Worm (Caenorhabditis elegans) whole organism, L4/young adult: Measurements from ENCODE around the gene K06B9.6.

Experiments
- W03F9.2 ChIP-seq: fragments of 150-350 bp; optimal IDR thresholded peaks from 2 replicates; lab custom pipeline; 2014; ENCODE audit warnings: missing biosample characterization, missing genetic modification characterization
- dao-5 ChIP-seq: sonication (generic microtip); optimal IDR thresholded peaks from 2 replicates; lab custom pipeline; 2016; ENCODE audit warnings: missing genotype, missing genetic modification characterization, moderate library complexity, missing compliant biosample characterization
- him-1 ChIP-seq: sonication (generic microtip); optimal IDR thresholded peaks from 2 replicates; lab custom pipeline; 2016; ENCODE audit warnings: missing genotype, missing genetic modification reagents, missing genetic modification characterization, missing compliant biosample characterization

K06B9.6 gene

DNA sequence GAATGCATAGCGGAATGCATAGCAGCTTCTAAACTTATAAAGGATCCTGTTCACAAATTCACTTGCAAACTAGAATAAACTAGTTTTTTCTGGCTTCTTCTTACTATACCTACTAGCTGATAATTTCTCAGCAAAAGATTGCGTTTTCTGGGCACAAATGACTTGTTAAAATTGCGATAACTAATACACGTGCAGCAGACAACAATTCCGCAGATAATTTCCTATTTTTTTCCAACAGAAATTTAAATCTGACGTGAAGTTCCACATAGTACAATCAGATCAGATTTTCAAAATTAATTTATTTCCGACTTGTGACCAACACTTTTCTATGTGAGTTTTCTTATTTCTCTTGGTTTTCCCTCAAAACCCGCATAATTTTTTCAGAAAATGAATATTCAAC is 32.2 kb downstream of the K06B9.6 start, which contains the start of gene scrm-8:
TSS of gene scrm-8 (plus strand) at position 301 of the 400 bp plus-strand sequence.
- no peak for TF ChIP-seq dao-5
- no peak for TF ChIP-seq W03F9.2 (tag; lab: Kevin White, UChicago)
- no peak for TF ChIP-seq him-1 (tag; lab: Kevin White, UChicago)

DNA sequence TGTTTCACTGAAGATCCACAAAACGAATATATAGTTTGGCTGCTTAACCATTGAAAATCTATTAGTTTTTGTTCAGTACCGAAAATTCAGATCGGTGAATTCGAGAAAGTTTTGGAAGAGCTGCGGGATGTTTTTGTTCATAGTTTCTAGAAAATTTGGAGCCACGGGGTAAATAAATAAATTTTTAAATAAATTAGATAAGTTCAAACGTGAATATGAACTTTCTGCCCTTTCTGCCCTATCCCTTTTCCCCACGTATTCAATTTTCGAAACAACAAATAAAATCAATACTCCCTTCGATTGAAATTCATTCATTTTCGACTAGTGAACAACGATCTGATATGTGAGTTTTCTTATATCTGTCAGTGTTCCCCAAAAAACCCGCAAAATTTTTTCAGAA is 34.5 kb downstream of the K06B9.6 start, which contains the start of gene scrm-5:
TSS of gene scrm-5 (plus strand) at position 301 of the 400 bp plus-strand sequence.
- TF ChIP-seq him-1 (tag; lab: Kevin White, UChicago) = no peak
- no peak for TF ChIP-seq dao-5
- TF ChIP-seq W03F9.2 (tag; lab: Kevin White, UChicago) = no peak

DNA sequence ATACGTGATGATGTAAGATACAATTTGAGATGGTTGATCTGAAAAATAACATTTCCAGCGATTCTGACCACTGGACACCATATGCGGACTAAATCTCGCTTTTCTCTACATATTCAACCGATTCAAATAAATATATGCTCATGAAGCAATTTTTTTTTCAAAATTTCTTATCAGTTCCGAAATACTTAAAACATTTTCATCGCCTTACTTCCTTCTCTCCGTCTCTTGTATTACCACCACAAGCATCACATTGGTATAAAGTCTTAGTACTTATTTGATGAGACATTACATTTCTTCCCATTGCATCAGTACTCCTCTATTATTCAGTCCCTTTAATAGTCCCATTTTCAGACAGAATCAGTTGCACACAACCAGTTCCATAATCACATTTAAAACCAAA is 42.0 kb downstream of the K06B9.6 start, which contains the start of gene K08D10.14:
TSS of gene K08D10.14 (plus strand) at position 301 of the 400 bp plus-strand sequence.
- TF ChIP-seq W03F9.2 (tag; lab: Kevin White, UChicago) (no peak), dao-5 (no peak), him-1 (tag; lab: Kevin White, UChicago) (no peak)

DNA sequence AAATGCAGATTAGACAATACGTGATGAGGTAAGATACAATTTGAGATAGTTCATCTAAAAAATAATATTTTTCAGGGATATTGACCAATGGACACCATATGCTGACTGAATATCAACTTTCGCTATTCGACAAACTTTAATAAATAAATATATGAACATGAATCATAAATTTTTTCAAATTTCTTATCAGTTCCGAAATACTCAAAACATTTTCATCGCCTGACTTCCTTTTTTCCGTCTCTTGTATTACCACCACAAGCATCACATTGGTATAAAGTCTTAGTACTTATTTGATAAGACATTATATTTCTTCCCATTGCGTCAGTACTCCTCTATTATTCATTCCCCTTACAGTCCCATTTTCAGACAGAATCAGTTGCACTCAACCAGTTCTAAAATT is 44.5 kb downstream of the K06B9.6 start, which contains the start of the genes K08D10.10 and R07C12.1:
TSS of gene K08D10.10 (plus strand) at position 93 of the 400 bp plus-strand sequence.
TSS of gene R07C12.1 (plus strand) at position 314 of the 400 bp plus-strand sequence.
- no peak for TF ChIP-seq W03F9.2 (tag; lab: Kevin White, UChicago)
- TF ChIP-seq him-1 (tag; lab: Kevin White, UChicago) = no peak

DNA sequence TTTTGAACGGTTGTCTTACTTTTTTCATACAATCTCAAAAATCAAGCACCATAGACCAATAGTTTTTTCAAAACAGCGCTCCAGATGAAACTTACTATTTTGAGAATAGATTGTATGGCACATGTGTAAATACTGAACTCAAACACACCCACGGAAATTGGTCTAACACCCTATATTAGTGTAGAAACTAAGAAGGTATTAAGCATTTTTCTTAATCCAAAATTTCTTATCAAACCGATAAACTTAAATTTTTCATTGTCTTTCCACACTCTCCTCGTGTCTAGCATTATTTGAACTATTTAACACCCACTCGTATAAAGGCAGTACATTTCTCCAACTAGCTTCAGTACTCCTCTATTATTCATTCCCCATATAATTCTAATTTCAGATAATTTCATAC is 46.5 kb downstream of the K06B9.6 start:
- TF ChIP-seq W03F9.2 (tag; lab: Kevin White, UChicago) (no peak), him-1 (tag; lab: Kevin White, UChicago) (no peak), dao-5 (no peak)

- TF ChIP-seq him-1 (tag; lab: Kevin White, UChicago) = no peak
- TF ChIP-seq W03F9.2 (tag; lab: Kevin White, UChicago) = no peak
- TF ChIP-seq dao-5 = no peak
These were observed 48.7 kb downstream of the K06B9.6 start for ce11 chrIV:4147891-4148290.
